Worm (Caenorhabditis elegans): ENCODE results near the gene otub-1.

- TF ChIP-seq daf-12 (tag; optimal IDR thresholded peaks at IDR 0.05) (no peak), ceh-82 (tag; optimal IDR thresholded peaks at IDR 0.05) (no peak), pha-4 (tag; optimal IDR thresholded peaks at IDR 0.05) (peak; percentile 66), ztf-11 (tag; optimal IDR thresholded peaks at IDR 0.05) (no peak), egl-27 (tag; optimal IDR thresholded peaks at IDR 0.05) (no peak)
These were observed 6.6 kb upstream of the otub-1 start, which contains the start of the genes mcm-3 and C25D7.15 for ce11 chrV:15059534-15059933.

Data from whole organism, L3 larva.